Fruit fly (Drosophila melanogaster) whole organism: Measurements from ENCODE around the gene CG4291.

ENCODE experiments used
- CG8478 ChIP-seq: fragments of >200 bp; optimal IDR thresholded peaks from 2 replicates; lab custom pipeline; 2018; ENCODE audit warnings: inconsistent platforms
- Dll ChIP-seq: fragments of >200 bp; optimal IDR thresholded peaks from 2 replicates; lab custom pipeline; 2017
- EcR ChIP-seq, 2 experiments: fragments of >200 bp; optimal IDR thresholded peaks; 2 replicates each; lab custom pipeline; 2017; ENCODE audit warnings: missing biosample characterization in 2 of 2, missing genetic modification characterization in 2 of 2, missing genetic modification reagents in 2 of 2
- pan ChIP-seq: fragments of >200 bp; optimal IDR thresholded peaks from 2 replicates; lab custom pipeline; 2017
- psq ChIP-seq: fragments of >200 bp; optimal IDR thresholded peaks from 2 replicates; lab custom pipeline; 2017
- usp ChIP-seq: fragments of >200 bp; optimal IDR thresholded peaks from 2 replicates; lab custom pipeline; 2017; ENCODE audit warnings: missing biosample characterization, missing genetic modification characterization, mixed read lengths

The CG4291 gene

DNA sequence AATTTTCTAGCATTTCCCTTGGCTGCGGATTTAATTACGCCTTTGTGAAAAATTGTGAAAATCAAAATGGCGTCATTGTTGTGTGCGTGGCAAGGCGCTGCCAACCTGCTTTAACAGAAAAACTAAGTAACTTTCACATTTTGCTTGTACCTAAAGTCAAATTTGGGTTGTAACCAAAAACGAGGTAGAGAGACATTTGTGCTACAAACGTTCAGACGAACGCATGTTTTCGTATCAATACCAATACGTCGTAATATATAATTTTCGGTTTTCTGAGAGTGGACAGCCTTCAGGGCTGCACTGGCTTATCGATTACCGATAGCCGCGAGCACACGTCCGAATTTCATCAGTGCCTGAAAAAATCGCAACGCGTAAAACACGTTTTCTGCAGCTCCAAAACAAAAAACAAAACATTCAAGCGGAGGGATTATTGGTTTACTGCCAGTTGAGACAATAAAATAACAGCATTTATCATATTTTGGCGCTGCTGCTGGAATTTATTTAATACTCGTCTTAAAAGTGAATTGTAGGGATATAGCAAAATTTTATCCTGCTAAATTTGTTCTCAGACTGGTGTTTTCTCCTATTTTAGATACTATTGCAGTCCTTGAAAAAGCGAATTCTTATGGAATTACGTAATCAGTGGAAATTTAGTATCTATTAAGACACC is 18.4 kb upstream of the CG4291 start:
- TF ChIP-seq psq (lab: Kevin White, UChicago): no peak

DNA sequence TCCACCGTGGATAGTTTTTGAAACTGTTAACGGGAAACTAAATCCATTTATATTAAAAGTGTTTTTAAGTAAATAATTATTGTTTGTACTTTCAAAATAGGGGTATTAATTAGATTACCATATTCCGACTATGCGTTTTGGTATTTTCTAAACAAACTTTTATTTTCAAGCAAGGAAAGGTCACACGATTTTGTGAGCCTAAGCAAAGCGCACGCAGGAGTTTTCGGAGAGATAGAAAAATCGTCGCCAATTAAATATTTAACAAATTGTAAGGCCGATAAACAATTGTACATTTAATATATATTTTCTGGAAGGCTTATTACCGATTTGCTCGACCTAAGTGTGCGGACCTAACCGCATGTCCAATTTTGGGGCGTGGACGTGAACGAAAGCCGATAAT is 17.8 kb upstream of the CG4291 start, which contains the start of gene PNUTS:
Gene PNUTS, plus strand, starts transcription at position 181 of the 400 bp plus-strand sequence.
- TF ChIP-seq EcR (GFP tag; optimal IDR thresholded peaks at IDR 0.05; lab: Kevin White, UChicago) (no peak), pan (lab: Kevin White, UChicago) (no peak)

DNA sequence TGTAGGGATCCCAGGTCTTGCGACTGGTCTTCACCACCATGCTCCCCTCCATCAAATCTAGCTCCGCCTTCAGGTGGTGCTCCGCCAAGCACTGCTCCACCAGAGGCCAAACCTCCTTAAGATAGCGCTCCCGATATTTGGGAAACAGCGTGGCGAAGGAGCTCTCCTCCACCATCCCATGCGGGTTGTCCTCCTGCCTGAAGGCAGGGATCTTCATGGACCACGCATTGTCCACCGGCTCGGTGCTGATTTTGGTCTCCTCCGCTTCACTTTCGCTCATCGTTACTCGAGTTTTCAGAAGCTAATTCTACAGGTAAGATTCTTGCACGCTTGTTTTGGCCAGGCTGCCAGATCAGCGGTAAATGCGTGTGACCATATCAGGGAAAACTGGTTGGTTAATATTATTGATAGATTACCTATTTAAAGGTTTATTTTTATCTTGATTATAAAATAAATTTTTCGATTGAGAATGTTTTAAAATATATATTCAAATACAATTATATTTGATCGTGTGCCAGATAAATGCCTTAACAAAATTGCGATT is 17.0 kb upstream of the CG4291 start, which contains the start of gene dbe:
Gene dbe, minus strand, starts transcription at position 361 of the 544 bp plus-strand sequence.
- TF ChIP-seq pan (lab: Kevin White, UChicago): peak; percentile 15
- TF ChIP-seq Dll (lab: Kevin White, UChicago): no peak
- no peak for TF ChIP-seq usp (GFP tag; lab: Kevin White, UChicago)

DNA sequence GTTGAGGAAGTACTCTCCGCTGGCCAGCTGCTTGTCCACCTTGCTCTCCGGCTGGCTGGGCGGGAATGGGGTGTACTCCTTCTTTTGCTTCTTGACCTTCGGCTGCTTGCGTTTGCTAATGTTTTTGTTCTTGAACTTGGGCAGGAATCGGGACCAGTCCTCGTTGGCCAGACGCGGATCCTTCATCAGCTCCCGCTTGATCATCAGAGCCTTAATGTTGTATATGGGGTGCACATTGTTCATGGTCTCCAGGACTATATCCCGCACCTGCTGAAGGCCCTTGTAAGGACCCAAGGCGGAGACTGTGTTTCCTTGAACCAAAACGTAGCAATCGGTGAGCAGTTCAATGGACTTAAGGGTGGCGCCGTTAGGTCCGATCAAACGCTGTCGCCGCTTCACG is 16.4 kb upstream of the CG4291 start:
- TF ChIP-seq psq (lab: Kevin White, UChicago): no peak
- TF ChIP-seq usp (GFP tag; lab: Kevin White, UChicago): no peak
- no peak for TF ChIP-seq CG8478 (lab: Kevin White, UChicago)
- no peak for TF ChIP-seq Dll (lab: Kevin White, UChicago)
- no peak for TF ChIP-seq EcR (GFP tag; optimal IDR thresholded peaks at IDR 0.05; lab: Kevin White, UChicago)
- no peak for TF ChIP-seq pan (lab: Kevin White, UChicago)

DNA sequence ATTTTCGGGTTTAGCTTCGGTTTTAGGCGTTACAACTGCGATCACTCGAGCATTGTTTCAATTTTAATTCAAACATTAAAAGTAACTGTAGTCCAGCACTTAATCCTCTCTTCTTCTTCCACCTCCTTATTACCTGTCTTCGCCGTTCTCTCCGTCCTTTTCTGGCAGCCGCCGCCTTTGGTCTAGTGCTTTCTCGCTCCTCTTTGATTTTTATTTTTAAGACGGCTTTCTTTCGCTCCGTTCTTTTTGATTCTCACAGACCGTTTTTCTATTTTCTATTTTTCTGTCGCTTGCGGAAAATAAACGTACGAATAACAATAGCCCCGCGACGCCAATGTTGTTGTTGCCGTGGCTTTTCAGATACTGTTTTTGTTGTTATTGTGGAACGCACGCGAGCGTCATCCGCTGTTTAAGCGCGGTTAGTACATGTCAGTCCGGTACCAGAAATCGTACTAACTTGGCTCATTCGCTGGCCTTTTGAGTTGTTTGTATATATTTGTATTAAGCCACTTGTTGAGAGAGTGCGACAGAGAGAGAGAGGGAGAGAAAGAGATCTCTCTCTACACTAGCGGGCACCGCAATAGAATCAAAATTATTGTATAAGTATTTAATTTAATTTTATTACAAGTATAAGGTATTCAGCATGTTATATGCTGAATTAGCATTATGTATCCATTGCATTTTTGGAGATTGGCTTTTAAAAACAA is 15.5 kb upstream of the CG4291 start, which contains the start of gene aru:
Gene aru, minus strand, starts transcription at position 456 of the 707 bp plus-strand sequence.
- TF ChIP-seq psq (lab: Kevin White, UChicago) (no peak), pan (lab: Kevin White, UChicago) (no peak), Dll (lab: Kevin White, UChicago) (no peak), CG8478 (lab: Kevin White, UChicago) (peak; percentile 25), EcR (GFP tag; optimal IDR thresholded peaks at IDR 0.05; lab: Kevin White, UChicago) (no peak), usp (GFP tag; lab: Kevin White, UChicago) (no peak)

DNA sequence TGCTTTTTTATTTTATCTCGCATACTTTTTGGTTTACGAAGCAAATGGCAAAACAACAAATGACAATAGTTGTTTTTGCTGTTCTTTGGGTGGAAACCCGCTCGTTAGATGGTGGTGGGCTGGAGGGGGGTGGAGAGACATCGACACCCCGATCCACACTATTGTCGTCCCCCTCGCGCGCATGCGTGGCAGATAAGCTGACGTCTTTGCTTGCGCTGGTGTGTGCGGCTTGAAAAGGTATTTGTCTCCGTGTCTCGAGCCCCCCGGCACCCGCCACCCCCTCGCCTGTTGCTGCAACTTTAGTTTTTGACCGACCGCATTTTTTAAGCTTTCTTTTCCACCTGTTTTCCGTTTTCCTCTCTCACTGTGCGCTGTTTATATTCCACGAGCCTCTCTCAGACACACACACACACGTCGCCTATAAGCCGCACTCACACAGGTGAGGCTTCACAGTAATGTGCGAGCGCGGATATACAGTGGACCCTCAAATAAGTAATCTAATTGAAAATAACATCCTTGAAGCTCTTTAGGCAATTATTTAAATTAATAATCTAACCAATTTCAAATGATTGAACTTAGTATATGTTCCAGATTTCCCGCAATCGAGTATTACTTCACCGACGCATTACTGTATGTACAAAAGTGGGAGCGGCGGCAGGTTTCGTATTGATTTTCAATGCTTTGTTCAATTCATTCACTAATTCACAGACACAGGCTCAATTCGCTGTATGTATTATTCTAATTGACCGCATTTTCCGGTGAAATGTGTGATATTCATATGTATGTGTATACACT is 14.6 kb upstream of the CG4291 start:
- TF ChIP-seq Dll (lab: Kevin White, UChicago) (no peak), psq (lab: Kevin White, UChicago) (no peak), CG8478 (lab: Kevin White, UChicago) (no peak), pan (lab: Kevin White, UChicago) (no peak), usp (GFP tag; lab: Kevin White, UChicago) (no peak)

DNA sequence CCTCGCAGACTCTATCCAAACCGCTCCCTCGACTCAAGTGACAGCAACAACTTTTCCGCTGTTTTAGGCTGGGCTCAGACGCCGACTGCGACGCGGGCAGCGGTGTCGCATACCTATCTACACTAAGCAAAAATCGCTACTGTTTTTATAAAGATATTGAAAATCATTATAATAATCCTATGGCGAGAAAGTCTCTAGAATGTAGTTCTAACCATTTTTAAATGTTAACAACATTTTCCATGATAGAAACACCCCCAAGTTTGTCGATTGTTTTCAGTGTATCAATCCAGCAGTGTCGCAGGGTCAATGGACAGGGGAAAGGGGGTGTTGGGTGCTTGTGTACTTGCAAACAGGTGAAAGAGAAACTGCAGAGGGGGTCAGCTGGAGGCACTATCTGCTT is 13.3 kb upstream of the CG4291 start:
- TF ChIP-seq EcR (GFP tag; optimal IDR thresholded peaks at IDR 0.05; lab: Kevin White, UChicago): no peak
- TF ChIP-seq Dll (lab: Kevin White, UChicago): no peak
- no peak for TF ChIP-seq usp (GFP tag; lab: Kevin White, UChicago)
- TF ChIP-seq pan (lab: Kevin White, UChicago): no peak
- TF ChIP-seq psq (lab: Kevin White, UChicago): no peak
- no peak for TF ChIP-seq CG8478 (lab: Kevin White, UChicago)

DNA sequence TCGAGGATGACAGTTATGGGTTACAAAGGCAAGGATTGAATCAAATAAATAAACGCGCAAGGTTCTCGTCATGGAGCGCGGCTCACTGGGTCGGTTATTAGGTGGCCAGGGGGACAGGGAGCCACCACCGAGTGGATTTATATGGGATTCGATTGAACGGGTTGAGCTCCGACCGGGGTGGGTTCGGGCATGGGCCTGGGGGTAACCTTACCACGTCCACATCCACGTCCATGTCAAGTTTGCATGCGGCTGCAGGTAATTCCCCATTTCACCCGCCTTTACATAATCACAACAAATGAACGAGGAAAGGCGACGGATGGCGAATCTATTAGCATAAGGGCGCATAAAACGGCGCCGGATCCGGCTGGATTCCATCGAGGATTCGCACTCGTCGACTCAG is 7.4 kb upstream of the CG4291 start, which contains the start of gene CG13950:
Gene CG13950, plus strand, starts transcription at position 301 of the 400 bp plus-strand sequence.
- no peak for TF ChIP-seq EcR (GFP tag; optimal IDR thresholded peaks at IDR 0.05; lab: Kevin White, UChicago)
- TF ChIP-seq pan (lab: Kevin White, UChicago): no peak
- no peak for TF ChIP-seq Dll (lab: Kevin White, UChicago)
- TF ChIP-seq usp (GFP tag; lab: Kevin White, UChicago): no peak
- TF ChIP-seq CG8478 (lab: Kevin White, UChicago): no peak
- no peak for TF ChIP-seq psq (lab: Kevin White, UChicago)

DNA sequence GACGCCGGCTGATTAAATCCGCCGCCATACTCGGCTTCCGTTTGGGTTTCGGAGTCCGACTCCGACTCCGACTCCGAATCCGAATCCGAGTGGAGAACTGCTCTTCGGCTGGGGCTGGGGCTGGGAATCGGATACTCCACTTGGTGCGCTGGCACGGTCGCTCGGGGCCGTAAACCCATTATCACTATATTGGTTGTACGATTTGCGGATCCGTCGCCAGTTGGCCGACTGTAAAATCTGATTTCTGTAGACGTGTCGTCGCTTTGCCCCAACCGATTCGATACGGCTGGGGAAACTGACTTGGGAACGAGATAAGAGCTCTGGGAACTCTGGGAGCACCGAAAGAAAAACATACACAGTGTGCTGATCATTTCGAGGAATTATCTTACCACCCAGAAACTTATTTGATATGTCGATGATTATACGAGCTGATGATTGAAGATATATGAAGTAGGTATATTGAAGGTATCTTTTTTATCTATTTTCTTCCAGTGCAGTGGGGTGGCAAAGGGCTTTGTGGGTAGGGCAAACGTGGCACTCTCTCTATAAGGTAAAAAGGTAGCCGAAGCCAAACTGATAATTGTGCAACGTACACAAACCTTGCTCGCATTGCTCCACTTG is 5.5 kb upstream of the CG4291 start:
- TF ChIP-seq usp (GFP tag; lab: Kevin White, UChicago) (no peak), Dll (lab: Kevin White, UChicago) (no peak), EcR (GFP tag; optimal IDR thresholded peaks at IDR 0.05; lab: Kevin White, UChicago) (no peak)

DNA sequence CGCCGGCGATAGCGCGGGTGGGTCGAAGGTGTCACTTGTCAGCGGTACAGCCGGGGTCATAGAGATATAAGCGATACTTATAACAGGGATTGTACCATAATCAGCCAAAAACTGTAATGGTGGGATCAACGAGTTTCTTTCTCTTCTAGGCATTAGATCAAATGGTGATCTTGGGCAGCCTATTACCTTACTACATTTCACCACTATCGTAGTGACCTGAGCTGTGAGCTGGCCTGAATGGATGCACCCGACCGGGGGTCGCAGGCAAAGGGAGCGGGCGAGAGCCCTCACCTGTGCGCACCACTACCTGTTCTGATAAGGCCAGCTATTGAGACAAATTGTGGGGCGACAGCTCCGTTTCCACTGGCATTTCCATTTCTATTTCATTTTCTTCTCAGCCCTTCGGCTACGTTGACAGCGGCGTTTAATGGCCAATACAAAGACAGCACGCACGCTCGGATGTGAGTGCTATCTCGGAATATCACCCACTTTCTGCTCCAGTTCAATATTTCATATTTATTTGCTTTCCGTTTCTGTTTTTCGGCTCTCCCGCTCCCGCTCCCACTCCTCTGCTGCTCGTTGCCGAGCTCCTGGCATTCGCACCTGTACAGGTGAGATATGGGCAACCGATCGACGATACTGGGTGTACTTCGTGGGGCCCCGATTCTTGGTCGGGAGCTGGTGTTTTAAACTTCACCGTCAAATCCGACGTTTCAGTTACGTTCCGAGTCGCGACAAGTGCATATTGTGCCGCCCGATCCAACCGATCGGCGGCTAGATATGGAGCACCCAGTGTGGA is 4.4 kb upstream of the CG4291 start:
- TF ChIP-seq pan (lab: Kevin White, UChicago) (no peak), usp (GFP tag; lab: Kevin White, UChicago) (no peak), CG8478 (lab: Kevin White, UChicago) (no peak), EcR (GFP tag; optimal IDR thresholded peaks at IDR 0.05; lab: Kevin White, UChicago) (no peak), Dll (lab: Kevin White, UChicago) (no peak), psq (lab: Kevin White, UChicago) (no peak)
